Worm (Caenorhabditis elegans) whole organism, early embryonic: Measurements from ENCODE around the gene T24E12.12.

Experiments
- B0310.2 ChIP-seq: sonication (generic microtip); optimal IDR thresholded peaks from 2 replicates; lab custom pipeline; 2016; ENCODE audit warnings: mild to moderate bottlenecking, missing genetic modification characterization, missing compliant biosample characterization
- ama-1 ChIP-seq: fragments of 150-350 bp; optimal IDR thresholded peaks from 2 replicates; lab custom pipeline; 2014
- ceh-13 ChIP-seq: fragments of 200-800 bp; sonication (Bioruptor generic); optimal IDR thresholded peaks from 2 replicates; lab custom pipeline; 2018; ENCODE audit warnings: mild to moderate bottlenecking, missing genetic modification characterization, missing compliant biosample characterization
- ets-7 ChIP-seq: sonication (generic microtip); optimal IDR thresholded peaks from 2 replicates; lab custom pipeline; 2016; ENCODE audit warnings: missing genotype, missing genetic modification characterization, missing compliant biosample characterization
- flt-1 ChIP-seq: fragments of 200-800 bp; sonication (Bioruptor generic); IDR thresholded peaks from 2 replicates; pipeline ENCODE4 v1.3.6; 2022; ENCODE audit warnings: missing genetic modification characterization, missing compliant biosample characterization
- hmg-4 ChIP-seq: fragments of 200-800 bp; sonication (Bioruptor generic); optimal IDR thresholded peaks from 2 replicates; lab custom pipeline; 2018; ENCODE audit warnings: mild to moderate bottlenecking, missing genetic modification characterization, missing compliant biosample characterization
- hnd-1 ChIP-seq: sonication (generic microtip); optimal IDR thresholded peaks from 2 replicates; lab custom pipeline; 2016; ENCODE audit warnings: missing genetic modification characterization, missing compliant biosample characterization
- scrt-1 ChIP-seq: fragments of 200-800 bp; sonication (Bioruptor generic); IDR thresholded peaks from 2 replicates; pipeline ENCODE4 v1.3.6; 2022; ENCODE audit warnings: missing genetic modification characterization, missing compliant biosample characterization
- sea-1 ChIP-seq: fragments of 200-800 bp; sonication (Bioruptor generic); conservative IDR thresholded peaks from 2 replicates; pipeline ENCODE4 v1.3.6; 2022; ENCODE audit warnings: missing genetic modification characterization, missing compliant biosample characterization

DNA sequence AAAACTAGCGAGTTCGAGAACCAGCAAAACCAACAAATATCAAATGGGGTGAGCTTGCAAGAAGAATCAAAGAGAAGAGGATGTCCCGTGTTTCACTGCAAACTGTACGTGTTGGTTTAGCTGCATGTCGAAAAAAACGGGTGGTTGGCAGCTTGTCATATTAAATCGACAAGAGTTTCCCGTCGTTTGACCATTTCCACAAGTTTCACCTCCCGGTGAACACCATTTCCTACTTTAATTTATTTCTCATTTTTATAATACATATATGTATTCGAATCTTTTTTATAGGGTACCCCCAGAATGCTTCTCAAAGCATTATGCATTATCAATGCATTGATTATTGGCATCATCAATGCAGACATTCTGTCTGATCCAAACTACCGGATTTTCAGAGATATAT lies 36.2 kb downstream of the T24E12.12 start, which contains the start of gene Y8A9A.2:
- no peak for TF ChIP-seq ama-1 (lab: Kevin White, UChicago)
- no peak for TF ChIP-seq flt-1 (GFP tag; lab: Robert Waterston, UW)
- no peak for TF ChIP-seq scrt-1 (GFP tag; lab: Robert Waterston, UW)
- TF ChIP-seq hnd-1 (tag; lab: Kevin White, UChicago), result no peak
- no peak for TF ChIP-seq ets-7
- TF ChIP-seq B0310.2, result no peak
- no peak for TF ChIP-seq sea-1 (GFP tag; lab: Robert Waterston, UW)
- TF ChIP-seq ceh-13 (GFP tag; lab: Kevin White, UChicago), result no peak
- no peak for TF ChIP-seq hmg-4 (GFP tag; lab: Kevin White, UChicago)
